Fruit fly (Drosophila melanogaster) whole organism: ENCODE measurements around the gene tara.
A peak's percentile ranks its signal among the peaks of the same experiment; 100 is the strongest.

Source experiments
- Dll ChIP-seq: fragments of >200 bp; optimal IDR thresholded peaks from 2 replicates; lab custom pipeline; 2017
- EcR ChIP-seq, 2 experiments: fragments of >200 bp; optimal IDR thresholded peaks; 2 replicates each; lab custom pipeline; 2017; ENCODE audit warnings: missing biosample characterization in 2 of 2, missing genetic modification characterization in 2 of 2, missing genetic modification reagents in 2 of 2
- pan ChIP-seq: fragments of >200 bp; optimal IDR thresholded peaks from 2 replicates; lab custom pipeline; 2017
- psq ChIP-seq: fragments of >200 bp; optimal IDR thresholded peaks from 2 replicates; lab custom pipeline; 2017
- usp ChIP-seq: fragments of >200 bp; optimal IDR thresholded peaks from 2 replicates; lab custom pipeline; 2017; ENCODE audit warnings: missing biosample characterization, missing genetic modification characterization, mixed read lengths

DNA sequence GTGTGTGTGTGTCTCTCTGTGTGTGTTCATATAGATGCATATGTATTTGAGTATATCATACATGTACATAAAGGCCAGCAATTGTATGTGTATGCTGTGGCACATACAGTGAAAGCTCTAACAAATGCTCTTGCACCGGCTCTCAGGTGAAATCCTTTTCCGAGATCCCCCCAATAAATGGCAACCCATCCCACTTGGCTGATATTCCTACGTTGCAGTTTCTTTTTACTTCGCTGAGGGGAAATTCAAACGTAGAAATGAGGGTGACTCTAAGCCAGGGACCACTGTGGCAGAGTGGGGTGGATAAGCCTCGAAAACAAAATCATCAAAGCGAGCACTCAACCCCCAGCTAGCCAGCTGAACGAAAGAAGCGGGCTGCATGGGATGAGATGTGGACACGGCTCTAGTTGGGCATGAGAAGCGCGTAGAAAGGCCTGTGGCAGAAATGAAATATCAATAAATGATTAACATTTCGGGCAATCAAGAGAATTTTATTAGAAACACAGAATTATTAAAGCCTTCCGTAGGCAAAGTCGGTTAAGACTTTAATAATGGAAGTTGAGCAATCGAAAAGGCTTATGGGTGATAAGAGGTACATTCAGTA is 3.0 kb upstream of the tara start:
- TF ChIP-seq Dll (lab: Kevin White, UChicago) (no peak), usp (no peak), EcR (GFP tag; optimal IDR thresholded peaks at IDR 0.05; lab: Kevin White, UChicago) (peak in 1 of 2 experiments; percentile 83), pan (no peak), psq (lab: Kevin White, UChicago) (no peak)
